Fruit fly (Drosophila melanogaster): Measurements from ENCODE around the gene Irc.

Gene Irc

DNA sequence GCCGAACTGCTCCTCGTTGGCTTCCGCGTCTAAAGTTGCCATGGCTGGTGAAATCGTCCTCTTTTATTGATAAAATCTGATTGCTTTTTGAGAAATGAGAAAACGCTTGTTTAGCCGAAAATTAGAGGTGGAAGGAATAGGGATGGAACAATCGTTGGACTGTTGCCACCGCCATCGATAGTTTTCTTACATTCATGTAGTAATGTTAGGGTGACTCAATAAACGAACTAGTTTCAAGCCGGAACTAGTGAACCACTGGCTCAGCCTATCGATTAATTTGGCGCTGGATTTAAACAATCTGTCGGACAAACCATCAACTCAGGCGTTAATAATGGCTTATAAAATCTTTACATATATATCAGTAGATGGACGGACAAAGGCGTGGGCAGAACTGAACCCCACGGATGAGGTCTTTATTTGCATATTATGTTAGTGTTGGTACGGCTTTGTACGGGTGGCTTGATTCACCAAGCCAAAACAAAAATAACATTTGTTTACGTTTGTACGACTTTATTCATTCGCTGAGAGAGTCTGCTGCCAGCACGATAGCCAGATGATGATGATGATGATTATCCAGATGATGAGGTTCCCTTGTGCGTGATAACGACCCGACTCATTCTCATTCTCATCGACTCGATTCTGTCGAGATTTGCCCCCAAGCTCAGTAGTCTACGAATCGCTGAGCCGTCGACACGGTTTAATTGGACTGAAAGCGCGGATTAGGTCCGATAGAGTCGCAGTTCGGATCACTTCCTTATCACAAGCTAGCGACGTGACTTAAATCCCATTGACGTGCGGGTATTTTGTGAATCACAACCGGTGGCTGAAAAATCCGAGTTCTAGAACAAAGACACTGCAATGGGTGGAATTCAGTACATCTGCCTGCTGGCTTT lies at the start of gene Irc, which contains the start of gene Sf3a1:
Gene Irc, plus strand, starts transcription at position 658 of the 893 bp plus-strand sequence.
Gene Sf3a1, minus strand, starts transcription at position 138 of the 893 bp plus-strand sequence.
- no peak for TF ChIP-seq noc (tag; optimal IDR thresholded peaks at IDR 0.05)

DNA sequence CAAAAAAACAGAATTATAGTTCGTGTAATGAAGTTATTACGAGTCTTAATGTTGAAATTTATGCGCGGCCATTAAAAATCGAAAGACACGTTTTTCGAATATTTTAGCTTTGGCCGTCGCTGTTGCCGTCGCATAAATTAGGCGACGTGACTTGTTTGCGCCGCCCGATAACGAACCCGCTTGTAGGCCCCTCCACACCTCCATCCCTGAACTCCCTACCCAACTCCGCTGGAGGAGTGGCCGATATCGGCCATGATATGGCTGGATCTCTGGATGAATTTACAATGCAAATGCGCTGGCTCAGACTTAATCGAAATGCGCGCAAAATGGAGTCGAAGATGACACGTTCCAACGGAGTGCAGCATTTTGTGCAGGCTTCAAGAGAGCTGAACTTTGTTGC lies 48.3 kb upstream of the Irc start:
- TF ChIP-seq noc (tag; optimal IDR thresholded peaks at IDR 0.05), result no peak

- peak; percentile 32 for TF ChIP-seq noc (tag; optimal IDR thresholded peaks at IDR 0.05)
Measured at dm6 chr3R:16957759-16958536, 44.7 kb upstream of the Irc start.

DNA sequence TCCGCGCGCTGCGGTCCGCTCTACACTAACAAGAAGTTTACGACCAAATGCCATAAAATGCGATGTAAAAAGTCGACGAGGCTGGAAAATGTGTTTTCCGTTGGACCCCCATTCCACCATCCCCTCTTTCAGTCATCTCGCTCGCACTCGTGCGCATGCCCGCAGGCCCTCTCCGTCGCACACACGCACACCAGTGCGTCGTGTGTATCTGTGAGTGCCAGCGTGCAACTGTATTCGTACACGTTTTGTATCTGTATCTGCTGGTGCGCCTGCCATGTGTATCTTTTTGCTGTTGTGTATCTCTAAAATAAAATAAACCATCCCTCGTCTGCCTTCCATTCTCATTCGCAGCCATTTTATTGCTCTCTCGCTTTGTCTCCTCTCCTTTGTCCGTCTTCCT lies 42.5 kb upstream of the Irc start:
- TF ChIP-seq noc (tag; optimal IDR thresholded peaks at IDR 0.05), result no peak

- TF ChIP-seq noc (tag; optimal IDR thresholded peaks at IDR 0.05), result no peak
Measured at dm6 chr3R:16962303-16962702, 40.4 kb upstream of the Irc start.

- no peak for TF ChIP-seq noc (tag; optimal IDR thresholded peaks at IDR 0.05)
Measured at dm6 chr3R:16969361-16970355, 33.0 kb upstream of the Irc start.

dm6 chr3R:16972136-16972535 lies 30.5 kb upstream of the Irc start, which contains the start of gene Abd-B:
Gene Abd-B, minus strand, starts transcription at chr3R:16972236.
- TF ChIP-seq noc (tag; optimal IDR thresholded peaks at IDR 0.05), result no peak

- no peak for TF ChIP-seq noc (tag; optimal IDR thresholded peaks at IDR 0.05)
Measured at dm6 chr3R:16972575-16972974, 30.1 kb upstream of the Irc start.

- TF ChIP-seq noc (tag; optimal IDR thresholded peaks at IDR 0.05), result no peak
Measured at dm6 chr3R:16974904-16975303, 27.8 kb upstream of the Irc start, which contains the start of gene VhaM9.7-d. Gene VhaM9.7-d, plus strand, starts transcription at chr3R:16975204.

DNA sequence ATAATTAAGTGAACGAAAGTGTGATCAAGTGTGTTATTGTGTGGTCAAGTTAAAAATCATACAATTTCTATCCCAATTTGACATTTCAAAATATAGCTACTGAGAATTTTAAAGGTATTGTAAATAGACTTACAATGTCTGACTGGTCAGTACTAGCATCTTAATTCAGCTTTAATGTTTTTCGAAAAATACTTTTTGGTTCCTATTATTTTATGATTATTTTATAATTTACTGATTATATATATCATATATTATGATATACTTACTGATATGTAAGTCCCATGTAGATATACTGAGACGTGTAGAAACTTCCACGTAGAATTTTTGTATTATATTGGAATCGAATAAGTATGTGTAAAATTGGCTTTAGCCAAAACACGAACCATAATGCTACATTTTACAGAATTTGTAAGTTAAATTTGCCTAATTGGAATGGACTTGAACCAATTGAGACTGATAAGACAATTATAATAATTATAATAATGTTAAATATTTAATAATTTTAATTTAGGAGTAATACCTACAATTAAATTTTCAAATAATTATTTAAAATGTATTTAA lies 24.9 kb upstream of the Irc start, which contains the start of gene Actn3:
Gene Actn3, minus strand, starts transcription at position 51 of the 561 bp plus-strand sequence.
- no peak for TF ChIP-seq noc (tag; optimal IDR thresholded peaks at IDR 0.05)

DNA sequence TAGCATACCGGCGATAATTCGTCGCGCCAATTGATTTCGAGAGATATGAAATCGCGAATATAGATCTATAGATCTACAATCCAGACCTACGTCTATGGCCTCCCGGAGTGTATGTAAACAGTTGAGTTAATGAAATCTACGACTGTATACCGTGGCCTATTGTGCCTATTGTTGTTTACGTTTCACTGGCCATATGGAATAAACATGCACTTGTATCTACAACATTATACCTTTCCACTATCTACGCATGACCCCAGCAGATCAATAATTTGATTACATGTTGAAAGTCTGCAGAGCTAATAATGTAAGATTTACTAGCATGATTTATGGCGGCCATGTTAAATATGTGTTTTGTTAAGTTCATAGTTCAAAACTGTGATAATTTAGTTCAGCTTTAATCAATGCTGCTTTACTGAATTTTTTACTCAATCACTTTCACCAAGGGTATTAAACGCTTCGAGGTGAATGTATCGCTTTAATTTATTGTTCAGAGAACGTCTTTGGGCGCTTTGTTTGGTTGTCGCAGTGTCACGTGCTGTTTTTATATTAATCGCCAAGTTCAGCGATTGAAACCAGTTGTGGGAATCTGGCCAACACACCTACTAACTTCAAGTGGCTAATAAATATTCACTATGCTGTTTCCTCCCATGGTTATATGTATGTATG lies 21.6 kb upstream of the Irc start:
- no peak for TF ChIP-seq noc (tag; optimal IDR thresholded peaks at IDR 0.05)

dm6 chr3R:16982108-16982707 lies 20.5 kb upstream of the Irc start, which contains the start of gene AhcyL2:
Gene AhcyL2, minus strand, starts transcription at chr3R:16982158.
- TF ChIP-seq noc (tag; optimal IDR thresholded peaks at IDR 0.05), result peak; percentile 86

dm6 chr3R:16983001-16983400 lies 19.7 kb upstream of the Irc start:
- no peak for TF ChIP-seq noc (tag; optimal IDR thresholded peaks at IDR 0.05)

DNA sequence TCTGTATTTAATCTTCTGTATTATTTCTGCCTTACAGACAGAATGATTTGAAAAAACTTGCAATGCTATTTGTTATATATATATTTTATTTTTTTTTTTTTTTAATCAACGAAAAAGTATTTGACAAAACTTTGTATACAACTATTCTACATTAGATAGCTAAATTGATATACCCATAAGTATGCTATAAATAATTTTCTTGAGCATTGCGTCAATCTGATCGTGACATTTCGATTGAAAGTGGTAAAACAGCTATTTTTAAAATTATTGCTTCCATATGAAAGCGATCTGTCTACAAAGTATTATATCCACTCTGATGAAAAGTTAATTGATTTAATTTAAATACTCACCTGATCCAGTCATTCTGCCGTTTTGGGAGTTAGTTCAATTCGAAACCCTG lies 18.5 kb upstream of the Irc start:
- TF ChIP-seq noc (tag; optimal IDR thresholded peaks at IDR 0.05), result no peak

All from whole organism, larva.